Worm (Caenorhabditis elegans) whole organism, L3 larva: ENCODE measurements around the gene trp-2.

Experiments
- ZK546.5 ChIP-seq: sonication (generic microtip); optimal IDR thresholded peaks from 2 replicates; lab custom pipeline; 2017; ENCODE audit warnings: missing biosample characterization, missing genetic modification characterization
- ceh-82 ChIP-seq: fragments of 150-350 bp; optimal IDR thresholded peaks from 2 replicates; lab custom pipeline; 2014; ENCODE audit warnings: missing biosample characterization, missing genetic modification characterization
- egl-27 ChIP-seq: sonication (generic microtip); optimal IDR thresholded peaks from 4 replicates; lab custom pipeline; 2017; ENCODE audit warnings: missing biosample characterization, missing genetic modification reagents, missing genetic modification characterization
- mdl-1 ChIP-seq: fragments of 150-350 bp; optimal IDR thresholded peaks from 2 replicates; lab custom pipeline; 2014; ENCODE audit warnings: missing biosample characterization, missing genetic modification characterization
- nhr-23 ChIP-seq: fragments of 150-350 bp; optimal IDR thresholded peaks from 2 replicates; lab custom pipeline; 2014; ENCODE audit warnings: missing biosample characterization, missing genetic modification reagents, missing genetic modification characterization
- nhr-25 ChIP-seq: sonication (generic microtip); optimal IDR thresholded peaks from 2 replicates; lab custom pipeline; 2017; ENCODE audit warnings: missing biosample characterization, missing genetic modification characterization
- nhr-76 ChIP-seq: fragments of 150-350 bp; sonication (generic microtip); optimal IDR thresholded peaks from 5 replicates; lab custom pipeline; 2014; ENCODE audit warnings: missing biosample characterization, missing genetic modification characterization
- skn-1 ChIP-seq: fragments of 150-350 bp; optimal IDR thresholded peaks from 2 replicates; lab custom pipeline; 2014; ENCODE audit warnings: missing biosample characterization, missing genetic modification characterization
- snpc-4 ChIP-seq: fragments of 150-350 bp; optimal IDR thresholded peaks from 2 replicates; lab custom pipeline; 2014; ENCODE audit warnings: missing biosample characterization, missing genetic modification characterization
- ztf-4 ChIP-seq: fragments of 150-350 bp; optimal IDR thresholded peaks from 2 replicates; lab custom pipeline; 2014; ENCODE audit warnings: missing biosample characterization, missing genetic modification characterization

DNA sequence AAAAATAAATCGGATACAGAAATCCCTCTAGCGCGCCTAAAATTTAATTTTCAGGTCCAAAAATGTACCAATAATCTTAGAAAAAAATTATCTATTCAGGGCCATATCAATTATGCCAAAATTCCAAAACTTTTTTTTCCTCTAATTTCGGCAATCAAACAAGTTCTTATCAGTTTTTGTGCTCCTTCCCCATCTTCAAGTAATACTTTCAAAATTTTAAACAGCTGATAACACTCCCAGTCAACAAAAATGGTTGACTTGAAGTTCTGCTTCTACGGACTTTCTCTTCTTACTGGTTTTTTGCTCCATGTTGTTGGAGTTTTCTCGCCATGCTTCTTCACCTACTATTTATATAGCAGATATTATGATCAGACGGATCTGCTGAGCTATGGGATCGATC, 29.1 kb downstream of the trp-2 start, which contains the start of gene clc-23:
- TF ChIP-seq snpc-4 (tag; lab: Kevin White, UChicago) (no peak), skn-1 (tag; lab: Kevin White, UChicago) (no peak), nhr-76 (tag; lab: Kevin White, UChicago) (no peak), egl-27 (tag; lab: Kevin White, UChicago) (no peak), mdl-1 (tag; lab: Kevin White, UChicago) (no peak), nhr-25 (no peak), ZK546.5 (tag; lab: Kevin White, UChicago) (no peak), ztf-4 (no peak), nhr-23 (tag; lab: Kevin White, UChicago) (no peak), ceh-82 (tag; lab: Kevin White, UChicago) (no peak)
